Worm (Caenorhabditis elegans) whole organism, early embryonic: ENCODE measurements around the gene Y39G8B.10.

Experiments used
- ama-1 ChIP-seq: fragments of 150-350 bp; optimal IDR thresholded peaks from 2 replicates; lab custom pipeline; 2014
- ceh-36 ChIP-seq: sonication (generic microtip); optimal IDR thresholded peaks from 2 replicates; lab custom pipeline; 2016; ENCODE audit warnings: missing genetic modification characterization, inconsistent platforms, missing compliant biosample characterization
- hnd-1 ChIP-seq: sonication (generic microtip); optimal IDR thresholded peaks from 2 replicates; lab custom pipeline; 2016; ENCODE audit warnings: missing genetic modification characterization, missing compliant biosample characterization
- scrt-1 ChIP-seq: fragments of 200-800 bp; sonication (Bioruptor generic); IDR thresholded peaks from 2 replicates; pipeline ENCODE4 v1.3.6; 2022; ENCODE audit warnings: missing genetic modification characterization, missing compliant biosample characterization
- tbx-11 ChIP-seq: fragments of 200-800 bp; sonication (Bioruptor generic); IDR thresholded peaks from 2 replicates; pipeline ENCODE4 v1.3.6; 2022; ENCODE audit warnings: missing genetic modification characterization, missing compliant biosample characterization

DNA sequence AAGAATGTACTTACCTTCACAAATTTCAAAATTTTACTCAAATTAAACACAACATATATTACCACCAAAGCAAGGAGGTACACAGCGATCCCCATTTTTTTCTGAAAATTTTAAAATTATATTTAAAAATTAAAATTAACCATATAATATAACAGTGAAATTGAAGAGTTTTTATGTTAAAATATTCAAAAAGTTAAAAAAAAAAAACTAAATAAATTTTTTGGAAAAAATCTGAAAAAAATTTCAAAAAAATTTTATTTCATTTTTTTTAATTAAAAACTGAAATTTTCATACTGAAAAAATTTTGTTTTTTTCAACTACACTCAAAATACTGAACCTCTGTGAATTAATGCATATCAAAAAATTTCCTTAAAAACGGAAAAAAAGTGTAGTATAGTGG lies 34.0 kb upstream of the Y39G8B.10 start, which contains the start of gene cyp-37A1:
- no peak for TF ChIP-seq ceh-36 (tag; lab: Kevin White, UChicago)
- no peak for TF ChIP-seq hnd-1
- no peak for TF ChIP-seq tbx-11
- no peak for TF ChIP-seq scrt-1 (GFP tag; lab: Robert Waterston, UW)
- no peak for TF ChIP-seq ama-1 (lab: Kevin White, UChicago)
